Worm (Caenorhabditis elegans): ENCODE results near the gene fip-5.

- TF ChIP-seq snpc-4 (tag; optimal IDR thresholded peaks at IDR 0.05) (no peak), dve-1 (tag; optimal IDR thresholded peaks at IDR 0.05; ENCODE audit: insufficient read depth) (no peak), spr-3 (GFP tag; optimal IDR thresholded peaks at IDR 0.05) (no peak), lin-39 (tag; optimal IDR thresholded peaks at IDR 0.05) (no peak), zfp-2 (tag; optimal IDR thresholded peaks at IDR 0.05) (no peak), aha-1 (tag) (no peak), lsy-2 (tag; optimal IDR thresholded peaks at IDR 0.05) (no peak), aly-2 (tag; optimal IDR thresholded peaks at IDR 0.05) (no peak), daf-12 (tag; optimal IDR thresholded peaks at IDR 0.05) (no peak), daf-16 (GFP tag; optimal IDR thresholded peaks at IDR 0.05) (no peak), daf-16 (tag; optimal IDR thresholded peaks at IDR 0.05) (no peak), ceh-62 (tag; optimal IDR thresholded peaks at IDR 0.05) (no peak), skn-1 (tag; optimal IDR thresholded peaks at IDR 0.05) (no peak), snpc-1.2 (GFP tag; IDR thresholded peaks at IDR 0.05) (no peak)
These were observed 621 bp upstream of the fip-5 start for ce11 chrX:10301920-10302319.
